Fruit fly (Drosophila melanogaster): Measurements from ENCODE around the gene CG12321.

Gene CG12321

DNA sequence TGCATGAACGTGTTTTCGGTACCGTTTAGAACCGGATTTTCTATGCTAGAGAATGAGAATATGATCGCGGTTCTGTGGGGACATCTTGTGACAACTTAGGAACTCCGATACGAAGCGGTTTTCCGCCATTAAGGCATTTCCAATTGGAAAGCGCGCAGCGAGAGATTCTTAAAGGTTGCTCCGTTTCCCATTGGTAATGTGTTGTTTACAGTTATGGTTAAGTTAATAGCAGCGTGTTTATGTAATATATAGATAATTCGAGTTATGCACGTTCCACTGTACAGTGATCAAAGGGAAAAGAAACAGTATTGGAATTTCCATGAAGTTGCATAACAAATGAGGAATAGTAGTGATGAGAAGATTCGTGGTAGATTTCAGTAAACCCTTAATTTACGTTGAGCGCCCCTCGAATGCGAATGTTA lies 19.6 kb downstream of the CG12321 start (continued):
- TF ChIP-seq salr (GFP tag; optimal IDR thresholded peaks at IDR 0.05) = peak in 1 of 2 experiments; percentile 22
- TF ChIP-seq CG15336 (GFP tag; IDR thresholded peaks at IDR 0.05) = no peak; the same call in 1 of the 2 replicates
- TF ChIP-seq CG8119 (GFP tag; IDR thresholded peaks at IDR 0.05) = 0 out of 3 replicates have a peak, but pooled peaks have one; percentile 42
- TF ChIP-seq CG10631 (GFP tag; optimal IDR thresholded peaks at IDR 0.05) = peak; percentile 35
- TF ChIP-seq Ets96B (tag; optimal IDR thresholded peaks at IDR 0.05) = peak; percentile 23
- TF ChIP-seq Smox (GFP tag; optimal IDR thresholded peaks at IDR 0.05) = peak; percentile 34
- no peak for TF ChIP-seq spab (GFP tag; optimal IDR thresholded peaks at IDR 0.05)
- no peak for TF ChIP-seq fd85E (GFP tag; optimal IDR thresholded peaks at IDR 0.05)
- peak; percentile 32 for TF ChIP-seq CG10669 (GFP tag; optimal IDR thresholded peaks at IDR 0.05)
- 0 out of 3 replicates have a peak, but pooled peaks have one; percentile 27 for TF ChIP-seq CG6163 (GFP tag; IDR thresholded peaks at IDR 0.05)

- peak; percentile 47; the same call in 2 of the 3 replicates for TF ChIP-seq eg (GFP tag; IDR thresholded peaks at IDR 0.05)
- TF ChIP-seq net (GFP tag; optimal IDR thresholded peaks at IDR 0.05) = peak; percentile 39
- TF ChIP-seq CG3032 (tag; optimal IDR thresholded peaks at IDR 0.05) = no peak
- no peak for TF ChIP-seq Blimp-1 (GFP tag; optimal IDR thresholded peaks at IDR 0.05)
- TF ChIP-seq esn (GFP tag; optimal IDR thresholded peaks at IDR 0.05) = peak; percentile 49
- TF ChIP-seq topi (GFP tag; optimal IDR thresholded peaks at IDR 0.05) = peak; percentile 32
- TF ChIP-seq fd59A (GFP tag; optimal IDR thresholded peaks at IDR 0.05) = no peak
- peak; percentile 36 for TF ChIP-seq CG8632 (GFP tag; optimal IDR thresholded peaks at IDR 0.05)
- peak; percentile 14 for TF ChIP-seq Met (GFP tag; optimal IDR thresholded peaks at IDR 0.05)
- peak; percentile 45; the same call in 2 of the 3 replicates for TF ChIP-seq CG6163 (GFP tag; IDR thresholded peaks at IDR 0.05)
- peak; percentile 19 for TF ChIP-seq dsx (GFP tag; optimal IDR thresholded peaks at IDR 0.05; ENCODE audit: poor library complexity, severe bottlenecking)
- no peak for TF ChIP-seq Smox (GFP tag; optimal IDR thresholded peaks at IDR 0.05)
- TF ChIP-seq Hr38 (GFP tag; optimal IDR thresholded peaks at IDR 0.05) = no peak
- TF ChIP-seq Eip75B (GFP tag; optimal IDR thresholded peaks at IDR 0.05) = no peak
- TF ChIP-seq acj6 (GFP tag; optimal IDR thresholded peaks at IDR 0.05) = peak; percentile 1
- peak; percentile 4 for TF ChIP-seq vri (GFP tag; optimal IDR thresholded peaks at IDR 0.05)
- TF ChIP-seq CG32006 (GFP tag; optimal IDR thresholded peaks at IDR 0.05) = peak; percentile 18
- no peak for TF ChIP-seq lz (GFP tag; optimal IDR thresholded peaks at IDR 0.05)
- TF ChIP-seq CG4318 (GFP tag; optimal IDR thresholded peaks at IDR 0.05) = no peak
- TF ChIP-seq Ets96B (tag; optimal IDR thresholded peaks at IDR 0.05) = no peak
- TF ChIP-seq Eip93F (GFP tag; optimal IDR thresholded peaks at IDR 0.05) = no peak
- TF ChIP-seq Sox102F (GFP tag; optimal IDR thresholded peaks at IDR 0.05) = peak; percentile 33
- TF ChIP-seq CG9139 (GFP tag; optimal IDR thresholded peaks at IDR 0.05) = peak; percentile 25
- no peak; the same call in 2 of the 3 replicates for TF ChIP-seq CG8119 (GFP tag; IDR thresholded peaks at IDR 0.05)
- no peak for TF ChIP-seq fd85E (GFP tag; optimal IDR thresholded peaks at IDR 0.05)
- TF ChIP-seq CG7368 (GFP tag; optimal IDR thresholded peaks at IDR 0.05) = peak; percentile 59
- TF ChIP-seq salr (GFP tag; optimal IDR thresholded peaks at IDR 0.05) = no peak
- TF ChIP-seq cyc (GFP tag; optimal IDR thresholded peaks at IDR 0.05) = no peak
- TF ChIP-seq CG6808 (GFP tag; optimal IDR thresholded peaks at IDR 0.05) = peak; percentile 58
- TF ChIP-seq Hr4 (GFP tag; optimal IDR thresholded peaks at IDR 0.05) = peak; percentile 11
- TF ChIP-seq CG1621 (tag; optimal IDR thresholded peaks at IDR 0.05) = no peak
- TF ChIP-seq Gug (GFP tag; IDR thresholded peaks at IDR 0.05) = no peak
- TF ChIP-seq CG10631 (GFP tag; optimal IDR thresholded peaks at IDR 0.05) = no peak
- TF ChIP-seq CG6792 (GFP tag; optimal IDR thresholded peaks at IDR 0.05) = no peak
- TF ChIP-seq CG10669 (GFP tag; optimal IDR thresholded peaks at IDR 0.05) = no peak
- TF ChIP-seq CG11902 (GFP tag; optimal IDR thresholded peaks at IDR 0.05) = no peak
- TF ChIP-seq fkh (GFP tag; optimal IDR thresholded peaks at IDR 0.05) = no peak
- peak in 1 of 2 experiments; percentile 12 for TF ChIP-seq ss (GFP tag; optimal IDR thresholded peaks at IDR 0.05)
- TF ChIP-seq Sox14 (GFP tag; optimal IDR thresholded peaks at IDR 0.05) = peak; percentile 38
- TF ChIP-seq OdsH (GFP tag; optimal IDR thresholded peaks at IDR 0.05) = peak; percentile 33
- TF ChIP-seq CG6276 (GFP tag; optimal IDR thresholded peaks at IDR 0.05) = no peak
- TF ChIP-seq CG34406 (GFP tag; optimal IDR thresholded peaks at IDR 0.05) = peak; percentile 52
- TF ChIP-seq Hr39 (GFP tag; optimal IDR thresholded peaks at IDR 0.05) = peak; percentile 25
- no peak for TF ChIP-seq svp (GFP tag)
- TF ChIP-seq spab (GFP tag; optimal IDR thresholded peaks at IDR 0.05) = no peak
- no peak for TF ChIP-seq Sox15 (GFP tag; optimal IDR thresholded peaks at IDR 0.05)
- 0 out of 2 replicates have a peak, but pooled peaks have one; percentile 10 for TF ChIP-seq CG15336 (GFP tag; IDR thresholded peaks at IDR 0.05)
Observed at dm6 chr3R:18168398-18168797, 20.1 kb downstream of the CG12321 start.
